Fruit fly (Drosophila melanogaster) whole organism, embryonic: ENCODE data around the gene CG13376.

Experiments used
- Bgb ChIP-seq: fragments of 200-800 bp; sonication (Bioruptor generic); IDR thresholded peaks from 2 replicates; pipeline ENCODE4 v1.3.6; 2022; ENCODE audit warnings: missing biosample characterization, missing genetic modification characterization; ENCODE audit not compliant: partially characterized antibody
- CG10543 ChIP-seq: fragments of 200-800 bp; sonication (Bioruptor generic); optimal IDR thresholded peaks from 3 replicates; lab custom pipeline; 2017; ENCODE audit warnings: missing biosample characterization, mild to moderate bottlenecking, missing genetic modification characterization, moderate library complexity
- CG15479 ChIP-seq: fragments of 200-800 bp; sonication (Bioruptor generic); optimal IDR thresholded peaks from 3 replicates; lab custom pipeline; 2019; ENCODE audit warnings: missing biosample characterization, mild to moderate bottlenecking, missing genetic modification characterization, moderate library complexity
- CG18262 ChIP-seq: fragments of 200-800 bp; optimal IDR thresholded peaks from 3 replicates; lab custom pipeline; 2019; ENCODE audit warnings: missing biosample characterization, mild to moderate bottlenecking, missing genetic modification characterization, moderate library complexity
- CG2116 ChIP-seq: fragments of 200-800 bp; sonication (Bioruptor generic); optimal IDR thresholded peaks from 3 replicates; lab custom pipeline; 2018; ENCODE audit warnings: missing biosample characterization, mild to moderate bottlenecking, missing genetic modification characterization
- CG2120 ChIP-seq: fragments of 200-800 bp; sonication (Bioruptor generic); optimal IDR thresholded peaks from 3 replicates; lab custom pipeline; 2016; ENCODE audit warnings: missing biosample characterization, missing genetic modification characterization
- CG2129 ChIP-seq: fragments of 200-800 bp; sonication (Bioruptor generic); IDR thresholded peaks from 2 replicates; pipeline ENCODE4 v1.3.6; 2022; ENCODE audit warnings: missing biosample characterization, missing genetic modification characterization; ENCODE audit not compliant: partially characterized antibody
- CG31441 ChIP-seq: fragments of 200-800 bp; sonication (Bioruptor generic); IDR thresholded peaks from 2 replicates; pipeline ENCODE4 v1.3.6; 2022; ENCODE audit warnings: missing biosample characterization, missing genetic modification characterization
- CG32532 ChIP-seq: fragments of 200-800 bp; sonication (Bioruptor generic); IDR thresholded peaks from 2 replicates; pipeline ENCODE4 v1.3.6; 2022; ENCODE audit warnings: missing biosample characterization, missing genetic modification characterization
- CG34376 ChIP-seq: fragments of 200-800 bp; sonication (Bioruptor generic); optimal IDR thresholded peaks from 2 replicates; lab custom pipeline; 2018; ENCODE audit warnings: missing biosample characterization, mild to moderate bottlenecking, missing genetic modification characterization
- CG5180 ChIP-seq: fragments of 200-800 bp; sonication (Bioruptor generic); optimal IDR thresholded peaks from 3 replicates; lab custom pipeline; 2017; ENCODE audit warnings: missing biosample characterization, missing genetic modification characterization, mild to moderate bottlenecking, moderate library complexity, missing genetic modification reagents
- CG6272 ChIP-seq: fragments of 200-800 bp; sonication (Bioruptor generic); IDR thresholded peaks from 2 replicates; pipeline ENCODE4 v1.3.6; 2022; ENCODE audit warnings: missing biosample characterization, missing genetic modification characterization
- CG7271 ChIP-seq: fragments of 200-800 bp; sonication (Bioruptor generic); optimal IDR thresholded peaks from 2 replicates; lab custom pipeline; 2018; ENCODE audit warnings: missing biosample characterization, mild to moderate bottlenecking, missing genetic modification characterization, moderate library complexity
- CG7745 ChIP-seq: fragments of 200-800 bp; sonication (Bioruptor generic); optimal IDR thresholded peaks from 2 replicates; lab custom pipeline; 2018; ENCODE audit warnings: missing biosample characterization, mild to moderate bottlenecking, missing genetic modification characterization, moderate library complexity
- CG7963 ChIP-seq: fragments of 200-800 bp; sonication (Bioruptor generic); IDR thresholded peaks from 3 replicates; pipeline ENCODE4 v1.3.6; 2022; ENCODE audit warnings: missing biosample characterization, missing genetic modification characterization; ENCODE audit not compliant: partially characterized antibody
- CG9215 ChIP-seq: fragments of 200-800 bp; sonication (Bioruptor generic); IDR thresholded peaks from 2 replicates; pipeline ENCODE4 v1.3.6; 2022; ENCODE audit warnings: missing biosample characterization, missing genetic modification characterization
- CHES-1-like ChIP-seq: fragments of 200-800 bp; sonication (Bioruptor generic); optimal IDR thresholded peaks from 2 replicates; lab custom pipeline; 2016; ENCODE audit warnings: missing biosample characterization, missing genetic modification characterization
- Camta ChIP-seq: fragments of 200-800 bp; sonication (Bioruptor generic); optimal IDR thresholded peaks from 2 replicates; lab custom pipeline; 2016; ENCODE audit warnings: missing biosample characterization, missing genetic modification characterization
- D19A ChIP-seq: fragments of 200-800 bp; optimal IDR thresholded peaks from 3 replicates; lab custom pipeline; 2019; ENCODE audit warnings: missing biosample characterization, mild to moderate bottlenecking, missing genetic modification characterization, moderate library complexity
- Ets65A ChIP-seq: fragments of 200-800 bp; sonication (Bioruptor generic); peaks from one replicate; lab custom pipeline; 2016; ENCODE audit warnings: missing biosample characterization, missing genetic modification characterization
- Gsc ChIP-seq: fragments of 200-800 bp; sonication (Bioruptor generic); IDR thresholded peaks from 2 replicates; pipeline ENCODE4 v1.3.6; 2022; ENCODE audit warnings: missing biosample characterization, missing genetic modification characterization
- HLHmδ ChIP-seq: fragments of 200-800 bp; sonication (Bioruptor generic); optimal IDR thresholded peaks from 2 replicates; lab custom pipeline; 2018; ENCODE audit warnings: missing biosample characterization, mild to moderate bottlenecking, missing genetic modification characterization, moderate library complexity
- Hr3 ChIP-seq: fragments of 200-800 bp; sonication (Bioruptor generic); optimal IDR thresholded peaks from 3 replicates; lab custom pipeline; 2016; ENCODE audit warnings: missing biosample characterization, missing genetic modification characterization
- Nf-YA ChIP-seq: fragments of 200-800 bp; sonication (Bioruptor generic); IDR thresholded peaks from 2 replicates; pipeline ENCODE4 v1.3.6; 2022; ENCODE audit warnings: missing biosample characterization, missing genetic modification characterization
- Opbp ChIP-seq: fragments of 200-800 bp; sonication (Bioruptor generic); IDR thresholded peaks from 3 replicates; pipeline ENCODE4 v1.3.6; 2022; ENCODE audit warnings: missing biosample characterization, missing genetic modification characterization; ENCODE audit not compliant: partially characterized antibody
- Six4 ChIP-seq: fragments of 200-800 bp; sonication (Bioruptor generic); optimal IDR thresholded peaks from 2 replicates; lab custom pipeline; 2016; ENCODE audit warnings: missing biosample characterization, missing genetic modification characterization
- Ssrp ChIP-seq: fragments of 200-800 bp; sonication (Bioruptor generic); optimal IDR thresholded peaks from 2 replicates; lab custom pipeline; 2018; ENCODE audit warnings: missing biosample characterization, mild to moderate bottlenecking, missing genetic modification characterization, moderate library complexity
- Trl ChIP-seq, 3 experiments: fragments of >200 bp in 2 of 3; fragments of 200-800 bp in 1 of 3; sonication (Bioruptor generic) in 1 of 3; optimal IDR thresholded peaks; 2 replicates in 1 of 3; 3 replicates in 2 of 3; lab custom pipeline; 2016 to 2017; ENCODE audit warnings: missing biosample characterization in 1 of 3, missing genetic modification characterization in 1 of 3
- abd-A ChIP-seq: fragments of 200-800 bp; sonication (Bioruptor generic); optimal IDR thresholded peaks from 3 replicates; lab custom pipeline; 2019; ENCODE audit warnings: missing biosample characterization, mild to moderate bottlenecking, missing genetic modification characterization, moderate library complexity
- cad ChIP-seq: fragments of >200 bp; optimal IDR thresholded peaks from 2 replicates; lab custom pipeline; 2017; ENCODE audit warnings: missing biosample characterization, missing genetic modification characterization
- cg ChIP-seq: fragments of 200-800 bp; sonication (Bioruptor generic); optimal IDR thresholded peaks from 3 replicates; lab custom pipeline; 2019; ENCODE audit warnings: missing biosample characterization, mild to moderate bottlenecking, missing genetic modification characterization, moderate library complexity
- corto ChIP-seq: fragments of 200-800 bp; sonication (Bioruptor generic); optimal IDR thresholded peaks from 2 replicates; lab custom pipeline; 2016; ENCODE audit warnings: missing biosample characterization, mild to moderate bottlenecking, missing genetic modification characterization, moderate library complexity
- dysf ChIP-seq: fragments of 200-800 bp; sonication (Bioruptor generic); IDR thresholded peaks from 3 replicates; pipeline ENCODE4 v1.3.6; 2022; ENCODE audit warnings: missing biosample characterization, missing genetic modification characterization
- ems ChIP-seq: fragments of 200-800 bp; sonication (Bioruptor generic); optimal IDR thresholded peaks from 3 replicates; lab custom pipeline; 2016; ENCODE audit warnings: missing biosample characterization, missing genetic modification characterization
- en ChIP-seq: fragments of 200-800 bp; sonication (Bioruptor generic); optimal IDR thresholded peaks from 2 replicates; lab custom pipeline; 2016; ENCODE audit warnings: missing biosample characterization, missing genetic modification characterization
- eve ChIP-seq, 2 experiments: fragments of >200 bp; optimal IDR thresholded peaks; 2 replicates each; lab custom pipeline; 2017; ENCODE audit warnings: missing biosample characterization in 2 of 2, missing genetic modification characterization in 2 of 2
- ind ChIP-seq: fragments of 200-800 bp; sonication (Bioruptor generic); optimal IDR thresholded peaks from 3 replicates; lab custom pipeline; 2016; ENCODE audit warnings: missing biosample characterization, missing genetic modification characterization
- kah ChIP-seq: fragments of 200-800 bp; sonication (Bioruptor generic); optimal IDR thresholded peaks from 2 replicates; lab custom pipeline; 2018; ENCODE audit warnings: missing biosample characterization, mild to moderate bottlenecking, missing genetic modification characterization
- p53 ChIP-seq: fragments of 200-800 bp; sonication (Bioruptor generic); optimal IDR thresholded peaks from 2 replicates; lab custom pipeline; 2016; ENCODE audit warnings: missing biosample characterization, missing genetic modification characterization
- pum ChIP-seq: fragments of 200-800 bp; sonication (Bioruptor generic); optimal IDR thresholded peaks from 2 replicates; lab custom pipeline; 2016; ENCODE audit warnings: missing biosample characterization, missing genetic modification characterization
- ro ChIP-seq: fragments of 200-800 bp; sonication (Bioruptor generic); IDR thresholded peaks from 2 replicates; pipeline ENCODE4 v1.3.6; 2022; ENCODE audit warnings: missing biosample characterization, missing genetic modification characterization
- run ChIP-seq: fragments of 200-800 bp; sonication (Bioruptor generic); optimal IDR thresholded peaks from 3 replicates; lab custom pipeline; 2018; ENCODE audit warnings: missing biosample characterization, mild to moderate bottlenecking, missing genetic modification characterization
- slbo ChIP-seq: fragments of 200-800 bp; sonication (Bioruptor generic); IDR thresholded peaks from 2 replicates; pipeline ENCODE4 v1.3.6; 2022; ENCODE audit warnings: missing biosample characterization, missing genetic modification characterization
- stwl ChIP-seq: fragments of 200-800 bp; sonication (Bioruptor generic); optimal IDR thresholded peaks from 3 replicates; lab custom pipeline; 2018; ENCODE audit warnings: missing biosample characterization, mild to moderate bottlenecking, missing genetic modification characterization, moderate library complexity
- tll ChIP-seq, 2 experiments: fragments of 200-800 bp in 1 of 2; fragments of >200 bp in 1 of 2; sonication (Bioruptor generic) in 1 of 2; optimal IDR thresholded peaks; 2 replicates each; lab custom pipeline; 2017 to 2019; ENCODE audit warnings: missing biosample characterization in 2 of 2, missing genetic modification characterization in 2 of 2, mild to moderate bottlenecking in 1 of 2, moderate library complexity in 1 of 2
- vfl ChIP-seq: fragments of 200-800 bp; sonication (Bioruptor generic); optimal IDR thresholded peaks from 2 replicates; lab custom pipeline; 2016; ENCODE audit warnings: missing biosample characterization, missing genetic modification characterization
- vnd ChIP-seq: fragments of 200-800 bp; sonication (Bioruptor generic); IDR thresholded peaks from 3 replicates; pipeline ENCODE4 v1.3.6; 2022; ENCODE audit warnings: missing biosample characterization, missing genetic modification characterization; ENCODE audit not compliant: partially characterized antibody
- vvl ChIP-seq: fragments of 200-800 bp; sonication (Bioruptor generic); IDR thresholded peaks from 2 replicates; pipeline ENCODE4 v1.3.6; 2022; ENCODE audit warnings: missing biosample characterization, missing genetic modification characterization
- wek ChIP-seq: fragments of 200-800 bp; sonication (Bioruptor generic); optimal IDR thresholded peaks from 3 replicates; lab custom pipeline; 2018; ENCODE audit warnings: missing biosample characterization, mild to moderate bottlenecking, missing genetic modification characterization, moderate library complexity
- zfh2 ChIP-seq: fragments of 200-800 bp; sonication (Bioruptor generic); optimal IDR thresholded peaks from 2 replicates; lab custom pipeline; 2016; ENCODE audit warnings: missing biosample characterization, missing genetic modification characterization

Gene CG13376

DNA sequence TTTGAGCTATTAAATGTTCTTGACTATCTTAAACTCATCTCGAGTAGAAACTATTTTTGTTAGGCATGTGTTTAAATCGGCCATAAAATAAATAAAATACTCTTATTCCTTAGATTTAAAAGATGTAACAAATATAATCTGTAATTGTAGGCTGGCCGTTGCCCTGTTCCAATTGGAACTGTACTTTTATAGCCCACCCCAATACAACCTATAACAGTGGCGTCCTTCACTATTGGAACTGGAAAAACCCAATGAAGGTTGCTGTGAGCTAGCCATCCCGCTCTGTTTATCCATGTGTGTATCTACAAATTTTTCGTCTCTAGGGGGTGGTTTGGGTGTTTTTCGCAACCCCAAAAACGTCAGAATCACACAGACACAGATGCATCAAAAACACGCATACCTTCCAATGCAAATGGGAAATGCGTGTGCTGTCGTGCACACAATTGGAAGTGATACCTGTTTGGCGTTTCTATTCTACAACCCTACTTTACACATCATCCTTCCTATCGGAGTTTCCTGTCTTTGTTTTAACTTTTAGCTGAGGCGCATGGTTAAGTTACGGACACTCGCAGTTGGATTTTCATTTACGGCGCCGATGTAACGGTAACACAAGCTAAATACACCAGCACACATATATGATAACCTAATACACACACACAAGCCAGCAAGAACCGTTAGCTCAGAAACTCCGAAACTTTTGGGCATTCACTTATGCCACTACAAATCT lies 11.7 kb upstream of the CG13376 start (continued):
- TF ChIP-seq CHES-1-like (GFP tag; lab: Kevin White, UChicago) (no peak), CG34376 (GFP tag; lab: Kevin White, UChicago) (no peak), ind (GFP tag; lab: Kevin White, UChicago) (peak; percentile 2), HLHmδ (GFP tag; lab: Kevin White, UChicago) (no peak), CG7963 (no peak), ro (GFP tag; lab: Robert Waterston, UW) (no peak), Nf-YA (no peak), cad (no peak), stwl (tag; lab: Kevin White, UChicago) (no peak), CG9215 (GFP tag; lab: Robert Waterston, UW) (no peak), kah (GFP tag; lab: Kevin White, UChicago) (no peak), CG5180 (no peak), p53 (GFP tag; lab: Kevin White, UChicago) (no peak), CG7745 (no peak), run (tag; lab: Kevin White, UChicago) (no peak), CG32532 (GFP tag; lab: Robert Waterston, UW) (no peak), eve (GFP tag; optimal IDR thresholded peaks at IDR 0.05; lab: Kevin White, UChicago) (peak in 1 of 2 experiments; percentile 75), Ssrp (tag; lab: Kevin White, UChicago) (no peak), tll (GFP tag; optimal IDR thresholded peaks at IDR 0.05; lab: Kevin White, UChicago) (no peak), abd-A (tag; lab: Kevin White, UChicago) (peak; percentile 28), Bgb (GFP tag; lab: Robert Waterston, UW) (no peak), CG10543 (peak; percentile 10), wek (GFP tag; lab: Kevin White, UChicago) (no peak), zfh2 (GFP tag; lab: Kevin White, UChicago) (no peak), Trl (optimal IDR thresholded peaks at IDR 0.05; lab: Kevin White, UChicago) (no peak), Trl (GFP tag; optimal IDR thresholded peaks at IDR 0.05; lab: Kevin White, UChicago) (no peak), pum (GFP tag; lab: Kevin White, UChicago) (no peak), slbo (GFP tag; lab: Robert Waterston, UW) (peak; percentile 49), Camta (GFP tag; lab: Kevin White, UChicago) (no peak), Gsc (no peak), ems (no peak), Opbp (GFP tag; lab: Robert Waterston, UW) (no peak), en (GFP tag; lab: Kevin White, UChicago) (no peak), CG31441 (no peak), CG2116 (GFP tag; lab: Kevin White, UChicago) (no peak), CG7271 (tag; lab: Kevin White, UChicago) (no peak), Ets65A (GFP tag; lab: Kevin White, UChicago) (no peak), Six4 (GFP tag; lab: Kevin White, UChicago) (no peak), CG15479 (GFP tag; lab: Kevin White, UChicago) (no peak), dysf (GFP tag; lab: Robert Waterston, UW) (no peak), CG18262 (tag; lab: Kevin White, UChicago) (no peak), vfl (GFP tag; lab: Kevin White, UChicago) (no peak), cg (GFP tag; lab: Kevin White, UChicago) (no peak), vnd (no peak), CG6272 (GFP tag; lab: Robert Waterston, UW) (no peak), Hr3 (GFP tag; lab: Kevin White, UChicago) (no peak), corto (no peak), vvl (GFP tag; lab: Robert Waterston, UW) (no peak), CG2129 (no peak), D19A (tag; lab: Kevin White, UChicago) (peak; percentile 19), CG2120 (GFP tag; lab: Kevin White, UChicago) (peak; percentile 42)
